Worm (Caenorhabditis elegans) whole organism, L4 larva: ENCODE measurements around the gene adt-1.

Source experiments
- aha-1 ChIP-seq: fragments of 150-350 bp; peaks from one replicate; lab custom pipeline; 2014; ENCODE audit warnings: missing biosample characterization, missing genetic modification characterization
- dmd-9 ChIP-seq: fragments of 200-800 bp; sonication (Bioruptor generic); IDR thresholded peaks from 2 replicates; pipeline ENCODE4 v1.3.6; 2022; ENCODE audit warnings: missing genetic modification reagents, missing genetic modification characterization, missing compliant biosample characterization
- dpl-1 ChIP-seq: fragments of 150-350 bp; optimal IDR thresholded peaks from 2 replicates; lab custom pipeline; 2014; ENCODE audit warnings: missing biosample characterization, missing genetic modification reagents, missing genetic modification characterization
- hif-1 ChIP-seq, 2 experiments: sonication (generic microtip); optimal IDR thresholded peaks; 2 replicates each; lab custom pipeline; 2016 to 2017; ENCODE audit warnings: missing compliant biosample characterization in 2 of 2, missing genetic modification characterization in 2 of 2, missing genetic modification reagents in 2 of 2, missing genotype in 2 of 2, mild to moderate bottlenecking in 1 of 2
- lin-1 ChIP-seq: fragments of 200-800 bp; sonication (Bioruptor generic); IDR thresholded peaks from 2 replicates; pipeline ENCODE4 v1.3.6; 2022; ENCODE audit warnings: missing genetic modification reagents, missing genetic modification characterization, missing compliant biosample characterization
- lir-3 ChIP-seq: sonication (generic microtip); optimal IDR thresholded peaks from 2 replicates; lab custom pipeline; 2016; ENCODE audit warnings: mild to moderate bottlenecking, missing genetic modification characterization, missing compliant biosample characterization

DNA sequence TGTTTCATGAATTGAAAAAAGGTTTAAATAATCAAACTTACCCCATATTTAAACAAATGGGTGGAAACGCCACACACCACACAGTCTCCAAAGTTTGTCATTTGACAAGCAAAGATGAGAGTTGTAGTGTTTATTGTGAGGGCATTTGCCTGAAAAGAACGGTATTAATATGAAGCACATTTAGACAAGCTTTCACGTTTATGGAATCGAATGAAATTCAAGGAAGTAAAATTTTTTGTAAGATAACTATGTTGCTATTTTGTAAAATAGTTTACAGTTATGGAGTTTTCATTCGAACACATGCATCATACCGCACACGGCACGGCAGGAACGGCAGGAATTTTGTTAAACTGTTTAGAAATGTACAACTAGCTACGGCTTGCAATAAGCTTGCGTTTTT, 26.1 kb downstream of the adt-1 start, which contains the start of gene nhr-272:
- TF ChIP-seq dpl-1 (GFP tag; lab: Kevin White, UChicago) (no peak), lin-1 (GFP tag; lab: Robert Waterston, UW) (no peak), hif-1 (tag; optimal IDR thresholded peaks at IDR 0.05; lab: Kevin White, UChicago) (no peak), aha-1 (tag; lab: Kevin White, UChicago) (no peak), dmd-9 (no peak), lir-3 (tag; lab: Kevin White, UChicago) (no peak)
